Fruit fly (Drosophila melanogaster): ENCODE data around the gene cdi.

- no peak for TF ChIP-seq sv (GFP tag; optimal IDR thresholded peaks at IDR 0.05)
- no peak for TF ChIP-seq pan (optimal IDR thresholded peaks at IDR 0.05)
- no peak for TF ChIP-seq usp (GFP tag; optimal IDR thresholded peaks at IDR 0.05)
- TF ChIP-seq Hnf4 (GFP tag; optimal IDR thresholded peaks at IDR 0.05), result peak; percentile 58
Measured at dm6 chr3R:19094039-19094438, at the start of gene cdi.
